Worm (Caenorhabditis elegans) whole organism, L2 larva: Measurements from ENCODE around the gene R05H10.3.

Source experiments
- ZK546.5 ChIP-seq: sonication (generic microtip); optimal IDR thresholded peaks from 2 replicates; lab custom pipeline; 2017; ENCODE audit warnings: missing biosample characterization, missing genetic modification characterization
- aly-2 ChIP-seq: fragments of 150-350 bp; optimal IDR thresholded peaks from 2 replicates; lab custom pipeline; 2014; ENCODE audit warnings: missing biosample characterization, missing genetic modification characterization
- ama-1 ChIP-seq: fragments of 150-350 bp; optimal IDR thresholded peaks from 2 replicates; lab custom pipeline; 2018; ENCODE audit warnings: inconsistent platforms
- blmp-1 ChIP-seq: sonication (generic microtip); optimal IDR thresholded peaks from 2 replicates; lab custom pipeline; 2017; ENCODE audit warnings: missing genetic modification characterization, mild to moderate bottlenecking, missing compliant biosample characterization, antibody characterized with exemption, moderate library complexity; ENCODE audit not compliant: insufficient read depth
- egl-27 ChIP-seq: sonication (generic microtip); optimal IDR thresholded peaks from 3 replicates; lab custom pipeline; 2017; ENCODE audit warnings: missing biosample characterization, missing genetic modification reagents, missing genetic modification characterization
- lin-13 ChIP-seq: fragments of 150-350 bp; optimal IDR thresholded peaks from 2 replicates; lab custom pipeline; 2014; ENCODE audit warnings: missing biosample characterization, missing genetic modification reagents, missing genetic modification characterization
- lin-39 ChIP-seq: fragments of 150-350 bp; optimal IDR thresholded peaks from 2 replicates; lab custom pipeline; 2014; ENCODE audit warnings: missing biosample characterization, missing genetic modification reagents, missing genetic modification characterization
- lsy-2 ChIP-seq, 2 experiments: fragments of 150-350 bp in 1 of 2; sonication (generic microtip) in 1 of 2; optimal IDR thresholded peaks; 2 replicates each; lab custom pipeline; 2014 to 2017; ENCODE audit warnings: missing biosample characterization in 2 of 2, missing genetic modification characterization in 2 of 2
- nhr-237 ChIP-seq: fragments of 150-350 bp; optimal IDR thresholded peaks from 2 replicates; lab custom pipeline; 2014; ENCODE audit warnings: missing biosample characterization, missing genetic modification characterization
- sma-9 ChIP-seq, 2 experiments: fragments of 150-350 bp in 1 of 2; sonication (generic microtip) in 1 of 2; optimal IDR thresholded peaks; 2 replicates each; lab custom pipeline; 2014 to 2016; ENCODE audit warnings: missing genetic modification characterization in 2 of 2, mild to moderate bottlenecking in 1 of 2, missing biosample characterization in 1 of 2, missing compliant biosample characterization in 1 of 2, missing genetic modification reagents in 1 of 2, moderate library complexity in 1 of 2
- unc-39 ChIP-seq: fragments of 150-350 bp; optimal IDR thresholded peaks from 2 replicates; lab custom pipeline; 2014; ENCODE audit warnings: missing biosample characterization, missing genetic modification characterization
- ztf-4 ChIP-seq: fragments of 150-350 bp; optimal IDR thresholded peaks from 2 replicates; lab custom pipeline; 2014; ENCODE audit warnings: missing biosample characterization, missing genetic modification characterization

ce11 chrII:14867530-14867929 is 2.2 kb upstream of the R05H10.3 start:
- TF ChIP-seq blmp-1 (tag; lab: Kevin White, UChicago) = no peak
- TF ChIP-seq lsy-2 (tag; optimal IDR thresholded peaks at IDR 0.05; lab: Kevin White, UChicago) = no peak
- TF ChIP-seq lin-39 (tag; lab: Kevin White, UChicago) = no peak
- no peak for TF ChIP-seq ztf-4
- TF ChIP-seq aly-2 (tag; lab: Kevin White, UChicago) = no peak
- TF ChIP-seq unc-39 (tag; lab: Kevin White, UChicago) = no peak
- TF ChIP-seq egl-27 (tag; lab: Kevin White, UChicago) = no peak
- TF ChIP-seq sma-9 (GFP tag; optimal IDR thresholded peaks at IDR 0.05; lab: Kevin White, UChicago) = no peak
- TF ChIP-seq sma-9 (tag; optimal IDR thresholded peaks at IDR 0.05; lab: Kevin White, UChicago) = no peak
- no peak for TF ChIP-seq lin-13
- no peak for TF ChIP-seq ZK546.5 (tag; lab: Kevin White, UChicago)
- no peak for TF ChIP-seq ama-1 (lab: Kevin White, UChicago)
- no peak for TF ChIP-seq nhr-237 (tag; lab: Kevin White, UChicago)
